Worm (Caenorhabditis elegans): ENCODE results near the gene B0303.7.

DNA sequence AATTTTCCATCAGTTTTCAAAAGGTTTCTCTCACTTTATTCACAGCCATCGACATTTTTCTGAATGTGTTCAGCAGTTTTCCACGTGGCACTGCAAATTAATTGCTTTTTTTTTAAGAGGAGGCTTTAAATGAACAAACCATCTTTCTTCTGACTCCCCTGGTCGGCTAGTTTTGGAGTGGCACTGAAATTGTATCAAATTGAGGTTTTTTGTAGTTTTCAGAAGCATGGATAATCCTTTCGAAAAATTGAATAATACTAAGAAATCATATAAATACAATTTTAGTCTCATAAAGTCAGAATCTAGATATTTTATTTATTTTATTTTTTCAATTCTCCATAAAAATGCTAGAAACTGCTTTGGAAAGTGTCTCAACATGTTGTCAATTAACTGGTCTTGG is 11.3 kb downstream of the B0303.7 start, which contains the start of gene B0303.16:
- TF ChIP-seq daf-8 (GFP tag; IDR thresholded peaks at IDR 0.05) (no peak), ama-1 (optimal IDR thresholded peaks at IDR 0.05) (no peak), nhr-6 (tag; optimal IDR thresholded peaks at IDR 0.05) (no peak), nhr-237 (tag; optimal IDR thresholded peaks at IDR 0.05) (no peak), ceh-28 (tag; optimal IDR thresholded peaks at IDR 0.05) (no peak), lsy-2 (tag; optimal IDR thresholded peaks at IDR 0.05) (no peak), ztf-11 (tag; optimal IDR thresholded peaks at IDR 0.05) (no peak), fos-1 (tag; optimal IDR thresholded peaks at IDR 0.05) (no peak), hif-1 (tag; optimal IDR thresholded peaks at IDR 0.05) (no peak), unc-130 (GFP tag; optimal IDR thresholded peaks at IDR 0.05) (no peak), mdl-1 (tag; optimal IDR thresholded peaks at IDR 0.05) (no peak), nhr-76 (tag; optimal IDR thresholded peaks at IDR 0.05) (no peak)

Measured in whole organism, L4 larva.